Worm (Caenorhabditis elegans) whole organism, young adult: ENCODE results near the gene slc-17.7.

Source experiments
- B0336.3 ChIP-seq: fragments of 200-800 bp; sonication (Bioruptor generic); IDR thresholded peaks from 2 replicates; pipeline ENCODE4 v1.3.6; 2022; ENCODE audit warnings: missing genetic modification characterization, missing compliant biosample characterization
- C17E4.6 ChIP-seq: fragments of 200-800 bp; sonication (Bioruptor generic); IDR thresholded peaks from 2 replicates; pipeline ENCODE4 v1.3.6; 2022; ENCODE audit warnings: missing genetic modification reagents, missing genetic modification characterization, missing compliant biosample characterization
- D2030.7 ChIP-seq: fragments of 200-800 bp; sonication (Bioruptor generic); IDR thresholded peaks from 2 replicates; pipeline ENCODE4 v1.3.6; 2022; ENCODE audit warnings: missing genetic modification reagents, missing genetic modification characterization, missing compliant biosample characterization
- F49E8.2 ChIP-seq: sonication (generic microtip); optimal IDR thresholded peaks from 3 replicates; lab custom pipeline; 2017; ENCODE audit warnings: missing genetic modification characterization, mild to moderate bottlenecking, missing compliant biosample characterization, antibody characterized with exemption, moderate library complexity; ENCODE audit not compliant: insufficient read depth
- K12H6.12 ChIP-seq: fragments of 200-800 bp; sonication (Bioruptor generic); optimal IDR thresholded peaks from 2 replicates; lab custom pipeline; 2018; ENCODE audit warnings: mild to moderate bottlenecking, missing genetic modification characterization, missing compliant biosample characterization
- Y79H2A.3 ChIP-seq: fragments of 200-800 bp; sonication (Bioruptor generic); conservative IDR thresholded peaks from 2 replicates; pipeline ENCODE4 v1.3.6; 2022; ENCODE audit warnings: missing genetic modification reagents, missing genetic modification characterization, missing compliant biosample characterization
- Y95B8A.8 ChIP-seq: fragments of 200-800 bp; sonication (Bioruptor generic); IDR thresholded peaks from 2 replicates; pipeline ENCODE4 v1.3.6; 2022; ENCODE audit warnings: missing genetic modification reagents, missing genetic modification characterization, missing compliant biosample characterization
- aptf-3 ChIP-seq: fragments of 200-800 bp; sonication (Bioruptor generic); IDR thresholded peaks from 2 replicates; pipeline ENCODE4 v1.3.6; 2022; ENCODE audit warnings: missing genetic modification characterization, missing compliant biosample characterization
- attf-3 ChIP-seq: fragments of 200-800 bp; sonication (Bioruptor generic); conservative IDR thresholded peaks from 2 replicates; pipeline ENCODE4 v1.3.6; 2022; ENCODE audit warnings: missing genetic modification reagents, missing genetic modification characterization, missing compliant biosample characterization
- cebp-1 ChIP-seq, 2 experiments: fragments of 200-800 bp in 1 of 2; sonication (Bioruptor generic) in 1 of 2; sonication (generic microtip) in 1 of 2; IDR thresholded peaks in 1 of 2; optimal IDR thresholded peaks in 1 of 2; 2 replicates each; pipeline versions ENCODE4 v1.3.6 to Lab custom; 2017 to 2022; ENCODE audit warnings: missing compliant biosample characterization in 2 of 2, missing genetic modification characterization in 2 of 2, mild to moderate bottlenecking in 1 of 2, missing genetic modification reagents in 1 of 2, moderate library complexity in 1 of 2
- ceh-100 ChIP-seq: fragments of 200-800 bp; sonication (Bioruptor generic); IDR thresholded peaks from 2 replicates; pipeline ENCODE4 v1.3.6; 2022; ENCODE audit warnings: missing genetic modification reagents, missing genetic modification characterization, missing compliant biosample characterization
- dpl-1 ChIP-seq: fragments of 150-350 bp; optimal IDR thresholded peaks from 2 replicates; lab custom pipeline; 2014; ENCODE audit warnings: missing biosample characterization, missing genetic modification reagents, missing genetic modification characterization
- efl-1 ChIP-seq: fragments of 150-350 bp; optimal IDR thresholded peaks from 2 replicates; lab custom pipeline; 2014; ENCODE audit warnings: missing biosample characterization, missing genetic modification reagents, missing genetic modification characterization
- hlh-26 ChIP-seq: fragments of 200-800 bp; sonication (Bioruptor generic); conservative IDR thresholded peaks from 2 replicates; pipeline ENCODE4 v1.3.6; 2022; ENCODE audit warnings: missing genetic modification reagents, missing genetic modification characterization, missing compliant biosample characterization
- hmg-20 ChIP-seq: fragments of 200-800 bp; sonication (Bioruptor generic); IDR thresholded peaks from 2 replicates; pipeline ENCODE4 v1.3.6; 2022; ENCODE audit warnings: missing genetic modification reagents, missing genetic modification characterization, missing compliant biosample characterization
- lag-1 ChIP-seq: fragments of 200-800 bp; sonication (Bioruptor generic); IDR thresholded peaks from 2 replicates; pipeline ENCODE4 v1.3.6; 2022; ENCODE audit warnings: missing genetic modification reagents, missing genetic modification characterization, missing compliant biosample characterization
- madf-8 ChIP-seq: fragments of 200-800 bp; sonication (Bioruptor generic); conservative IDR thresholded peaks from 2 replicates; pipeline ENCODE4 v1.3.6; 2022; ENCODE audit warnings: missing genetic modification reagents, missing genetic modification characterization, missing compliant biosample characterization
- mxl-1 ChIP-seq: sonication (generic microtip); optimal IDR thresholded peaks from 2 replicates; lab custom pipeline; 2016; ENCODE audit warnings: missing genetic modification characterization, missing compliant biosample characterization
- nhr-120 ChIP-seq: fragments of 200-800 bp; sonication (Bioruptor generic); IDR thresholded peaks from 2 replicates; pipeline ENCODE4 v1.3.6; 2022; ENCODE audit warnings: missing genetic modification characterization, missing compliant biosample characterization
- nhr-179 ChIP-seq: sonication (generic microtip); optimal IDR thresholded peaks from 2 replicates; lab custom pipeline; 2016; ENCODE audit warnings: mild to moderate bottlenecking, missing genetic modification characterization, missing compliant biosample characterization
- nhr-27 ChIP-seq: fragments of 200-800 bp; sonication (Bioruptor generic); optimal IDR thresholded peaks from 2 replicates; lab custom pipeline; 2018; ENCODE audit warnings: mild to moderate bottlenecking, missing genetic modification characterization, moderate library complexity, missing compliant biosample characterization
- nhr-80 ChIP-seq: sonication (generic microtip); optimal IDR thresholded peaks from 2 replicates; lab custom pipeline; 2016; ENCODE audit warnings: missing genetic modification characterization, missing compliant biosample characterization
- pha-4 ChIP-seq: fragments of 150-350 bp; sonication (generic microtip); optimal IDR thresholded peaks from 2 replicates; lab custom pipeline; 2014; ENCODE audit warnings: missing biosample characterization, missing genetic modification reagents, missing genetic modification characterization
- repo-1 ChIP-seq: sonication (generic microtip); optimal IDR thresholded peaks from 2 replicates; lab custom pipeline; 2017; ENCODE audit warnings: mild to moderate bottlenecking, missing genetic modification characterization, missing compliant biosample characterization
- sea-2 ChIP-seq: fragments of 200-800 bp; sonication (Bioruptor generic); IDR thresholded peaks from 2 replicates; pipeline ENCODE4 v1.3.6; 2022; ENCODE audit warnings: missing genetic modification characterization, missing compliant biosample characterization
- snpc-1.3 ChIP-seq: sonication (generic microtip); optimal IDR thresholded peaks from 2 replicates; lab custom pipeline; 2017; ENCODE audit warnings: missing genetic modification characterization, mild to moderate bottlenecking, missing compliant biosample characterization, antibody characterized with exemption, moderate library complexity, missing genotype, missing genetic modification reagents; ENCODE audit not compliant: insufficient read depth
- tbp1 ChIP-seq: fragments of 200-800 bp; sonication (Bioruptor generic); optimal IDR thresholded peaks from 2 replicates; lab custom pipeline; 2018; ENCODE audit warnings: mild to moderate bottlenecking, missing genetic modification characterization, missing compliant biosample characterization
- unc-62 ChIP-seq: fragments of 150-350 bp; optimal IDR thresholded peaks from 2 replicates; lab custom pipeline; 2014; ENCODE audit warnings: missing biosample characterization, missing genetic modification reagents, missing genetic modification characterization
- zfh-2 ChIP-seq: fragments of 200-800 bp; sonication (Bioruptor generic); conservative IDR thresholded peaks from 2 replicates; pipeline ENCODE4 v1.3.6; 2022; ENCODE audit warnings: missing genetic modification reagents, missing genetic modification characterization, missing compliant biosample characterization
- ztf-18 ChIP-seq: sonication (generic microtip); optimal IDR thresholded peaks from 2 replicates; lab custom pipeline; 2016; ENCODE audit warnings: missing genotype, mild to moderate bottlenecking, missing genetic modification characterization, missing compliant biosample characterization

The slc-17.7 gene

ce11 chrV:9257467-9257866 lies 8.8 kb downstream of the slc-17.7 start, which contains the start of gene F07C3.16:
F07C3.16 (minus strand) TSS chrV:9257567.
- TF ChIP-seq Y95B8A.8 (no peak), nhr-27 (no peak), C17E4.6 (GFP tag; lab: Robert Waterston, UW) (no peak), zfh-2 (GFP tag; lab: Robert Waterston, UW) (no peak), attf-3 (no peak), nhr-179 (tag; lab: Kevin White, UChicago) (no peak), nhr-120 (GFP tag; lab: Robert Waterston, UW) (no peak), dpl-1 (no peak), madf-8 (GFP tag; lab: Robert Waterston, UW) (no peak), tbp1 (GFP tag; lab: Kevin White, UChicago) (no peak), lag-1 (GFP tag; lab: Robert Waterston, UW) (no peak), cebp-1 (GFP tag; IDR thresholded peaks at IDR 0.05; lab: Robert Waterston, UW) (no peak), cebp-1 (tag; optimal IDR thresholded peaks at IDR 0.05; lab: Kevin White, UChicago) (no peak), D2030.7 (no peak), ceh-100 (GFP tag; lab: Robert Waterston, UW) (no peak), mxl-1 (tag; lab: Kevin White, UChicago) (no peak)
- TF ChIP-seq, all 124 proteins: peak for 0

- TF ChIP-seq repo-1 (tag; lab: Kevin White, UChicago) (no peak), unc-62 (GFP tag; lab: Kevin White, UChicago) (peak; percentile 50), nhr-80 (tag; lab: Kevin White, UChicago) (peak; percentile 96), pha-4 (tag; lab: Kevin White, UChicago) (peak; percentile 62)
- TF ChIP-seq, all 124 proteins: peak for 3
Measured at ce11 chrV:9255480-9255879, 10.8 kb downstream of the slc-17.7 start.

- no peak for TF ChIP-seq B0336.3
- TF ChIP-seq nhr-80 (tag; lab: Kevin White, UChicago): peak; percentile 79
Measured at ce11 chrV:9254012-9254696, 12.1 kb downstream of the slc-17.7 start, which contains the start of gene F07C3.9. F07C3.9 (minus strand) TSS chrV:9254646.

ce11 chrV:9249932-9250331 lies 16.4 kb downstream of the slc-17.7 start, which contains the start of gene ptd-2:
ptd-2 (plus strand) TSS chrV:9250232.
- no peak for TF ChIP-seq ztf-18
- TF ChIP-seq snpc-1.3 (tag; lab: Kevin White, UChicago): no peak
- no peak for TF ChIP-seq hlh-26 (GFP tag; lab: Robert Waterston, UW)
- TF ChIP-seq F49E8.2 (tag; lab: Kevin White, UChicago): no peak
- TF ChIP-seq, all 124 proteins: peak for 0

ce11 chrV:9249206-9249605 lies 17.1 kb downstream of the slc-17.7 start, which contains the start of gene str-94:
str-94 (minus strand) TSS chrV:9249306.
- TF ChIP-seq aptf-3 (no peak), D2030.7 (no peak), K12H6.12 (tag; lab: Kevin White, UChicago) (no peak), sea-2 (no peak), hmg-20 (GFP tag; lab: Robert Waterston, UW) (no peak), Y79H2A.3 (GFP tag; lab: Robert Waterston, UW) (no peak), hlh-26 (GFP tag; lab: Robert Waterston, UW) (no peak), efl-1 (GFP tag; lab: Kevin White, UChicago) (no peak), pha-4 (tag; lab: Kevin White, UChicago) (no peak)
